Fruit fly (Drosophila melanogaster): ENCODE results near the gene mrt.

mrt gene

DNA sequence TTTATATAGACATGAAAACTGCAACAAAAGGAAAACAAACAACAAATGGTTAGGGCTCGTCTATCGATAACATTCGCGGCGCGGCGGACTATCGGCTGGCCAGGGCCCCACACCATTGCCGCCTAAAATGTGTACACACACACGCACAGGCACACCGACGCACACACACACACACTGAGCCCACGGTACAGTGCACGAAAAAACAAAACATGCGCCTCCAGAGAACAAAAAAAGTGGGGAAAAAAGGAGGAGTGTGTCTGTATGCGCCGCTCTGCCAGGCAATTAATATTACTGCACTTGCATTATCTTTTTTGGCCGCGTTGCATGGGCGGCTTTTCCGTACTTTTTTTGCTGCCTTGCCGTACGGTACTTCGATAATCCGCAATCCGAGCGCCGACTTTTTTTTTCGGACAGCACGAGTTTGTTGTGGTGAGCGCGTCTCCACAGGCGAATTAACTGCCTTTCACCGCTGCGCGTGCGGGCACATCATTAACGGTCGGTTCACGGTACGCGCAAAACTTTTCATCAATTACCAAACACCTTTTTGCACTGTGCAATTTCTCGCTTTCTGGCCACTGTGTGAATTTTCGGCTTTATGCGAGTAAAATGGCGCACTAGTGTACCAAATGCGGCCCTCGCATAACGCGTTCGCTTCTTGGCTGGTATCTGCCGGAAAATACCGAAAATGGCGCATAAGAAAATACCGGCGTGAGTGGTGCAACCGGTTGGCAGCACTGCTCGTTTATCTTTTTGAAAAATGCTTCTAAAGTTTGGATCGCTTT, 18.8 kb downstream of the mrt start, which contains the start of gene woc:
Gene woc, minus strand, starts transcription at position 622 of the 782 bp plus-strand sequence.
- peak; percentile 39 for TF ChIP-seq CG8159 (tag; optimal IDR thresholded peaks at IDR 0.05)
- TF ChIP-seq Pif1B (GFP tag; optimal IDR thresholded peaks at IDR 0.05), result peak; percentile 70
- TF ChIP-seq CG4496 (GFP tag; IDR thresholded peaks at IDR 0.05), result peak; percentile 81
- peak; percentile 37 for TF ChIP-seq Pif1A (GFP tag; optimal IDR thresholded peaks at IDR 0.05)
- TF ChIP-seq CG12605 (GFP tag; IDR thresholded peaks at IDR 0.05), result peak; percentile 68; the same call in 1 of the 2 replicates
- peak; percentile 82 for TF ChIP-seq CG32121 (GFP tag; IDR thresholded peaks at IDR 0.05)
- 0 out of 2 replicates have a peak, but pooled peaks have one; percentile 59 for TF ChIP-seq CG10348 (GFP tag; IDR thresholded peaks at IDR 0.05)
- TF ChIP-seq EcR (GFP tag; optimal IDR thresholded peaks at IDR 0.05), result peak; percentile 2
- peak; percentile 87 for TF ChIP-seq gl (tag; optimal IDR thresholded peaks at IDR 0.05)
- peak; percentile 81 for TF ChIP-seq Ets98B (GFP tag; IDR thresholded peaks at IDR 0.05)
- TF ChIP-seq CG15710 (tag; optimal IDR thresholded peaks at IDR 0.05), result peak; percentile 75
- TF ChIP-seq CG17806 (tag; optimal IDR thresholded peaks at IDR 0.05), result peak; percentile 57
- TF ChIP-seq CG8301 (tag; optimal IDR thresholded peaks at IDR 0.05), result peak; percentile 82
- TF ChIP-seq CG9948 (tag; optimal IDR thresholded peaks at IDR 0.05), result peak; percentile 75
- TF ChIP-seq CG34367 (tag; optimal IDR thresholded peaks at IDR 0.05), result peak; percentile 71
- no peak for TF ChIP-seq CG13204 (GFP tag; optimal IDR thresholded peaks at IDR 0.05)
- TF ChIP-seq CG14655 (GFP tag; optimal IDR thresholded peaks at IDR 0.05), result no peak
- TF ChIP-seq fd96Ca (GFP tag; IDR thresholded peaks at IDR 0.05), result peak; percentile 90
- TF ChIP-seq Snoo (tag; optimal IDR thresholded peaks at IDR 0.05), result peak; percentile 65
- TF ChIP-seq rn (GFP tag; IDR thresholded peaks at IDR 0.05), result peak; percentile 59
- no peak for TF ChIP-seq D1 (tag; optimal IDR thresholded peaks at IDR 0.05)

dm6 chr3R:27253921-27254376, 28.5 kb downstream of the mrt start:
- TF ChIP-seq CG8159 (tag; optimal IDR thresholded peaks at IDR 0.05) (no peak), CG17806 (tag; optimal IDR thresholded peaks at IDR 0.05) (no peak), EcR (GFP tag; optimal IDR thresholded peaks at IDR 0.05) (peak; percentile 24), Ets98B (GFP tag; IDR thresholded peaks at IDR 0.05) (no peak), CG9948 (tag; optimal IDR thresholded peaks at IDR 0.05) (no peak), gl (tag; optimal IDR thresholded peaks at IDR 0.05) (no peak), CG13204 (GFP tag; optimal IDR thresholded peaks at IDR 0.05) (no peak), CG34367 (tag; optimal IDR thresholded peaks at IDR 0.05) (peak; percentile 19), CG32121 (GFP tag; IDR thresholded peaks at IDR 0.05) (no peak), CG4496 (GFP tag; IDR thresholded peaks at IDR 0.05) (no peak)

DNA sequence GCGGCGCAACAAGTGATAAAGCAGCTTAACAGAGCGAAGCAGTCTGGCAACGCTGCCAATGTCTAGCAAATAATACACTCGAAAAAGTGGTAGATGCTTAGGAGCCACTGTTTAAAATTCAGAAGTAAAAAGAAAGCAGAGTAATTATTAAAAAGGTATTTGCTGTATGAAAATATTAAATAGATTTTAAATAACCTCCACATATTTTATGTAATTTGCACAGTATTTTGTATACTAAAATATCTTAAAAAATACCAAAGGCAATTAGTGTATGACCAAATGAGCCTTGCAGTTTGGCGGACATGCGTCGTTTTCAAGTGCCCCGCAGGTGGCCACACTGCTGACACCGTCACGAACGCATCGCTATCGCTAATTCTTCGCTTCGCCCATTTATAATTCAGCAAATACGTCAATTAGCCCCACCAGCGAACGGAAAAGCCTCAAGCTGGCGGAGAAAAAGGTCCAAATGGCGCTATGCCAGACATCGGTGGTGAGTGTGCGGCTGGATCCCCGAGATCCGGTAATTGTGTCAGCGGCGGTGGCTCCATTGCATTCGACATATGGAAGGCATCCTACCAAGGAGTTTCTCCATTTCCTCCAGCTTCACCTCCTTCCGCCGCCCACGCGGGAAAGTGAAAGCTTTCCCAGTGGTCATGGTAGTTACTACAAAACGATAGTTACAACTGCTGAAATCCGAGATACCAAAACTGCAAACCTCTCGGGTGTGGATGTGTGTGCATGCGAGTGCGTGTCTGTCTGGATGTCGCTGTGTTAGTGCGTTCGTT, 29.1 kb downstream of the mrt start, which contains the start of gene pll:
Gene pll, minus strand, starts transcription at position 47 of the 785 bp plus-strand sequence.
- peak; percentile 90 for TF ChIP-seq CG12605 (GFP tag; IDR thresholded peaks at IDR 0.05)
- peak; percentile 72 for TF ChIP-seq Snoo (tag; optimal IDR thresholded peaks at IDR 0.05)
- peak; percentile 75 for TF ChIP-seq CG15710 (tag; optimal IDR thresholded peaks at IDR 0.05)
- TF ChIP-seq gl (tag; optimal IDR thresholded peaks at IDR 0.05), result no peak
- no peak for TF ChIP-seq Pif1A (GFP tag; optimal IDR thresholded peaks at IDR 0.05)
- peak; percentile 76 for TF ChIP-seq CG17806 (tag; optimal IDR thresholded peaks at IDR 0.05)
- peak; percentile 88 for TF ChIP-seq Ets98B (GFP tag; IDR thresholded peaks at IDR 0.05)
- TF ChIP-seq CG34367 (tag; optimal IDR thresholded peaks at IDR 0.05), result peak; percentile 71
- TF ChIP-seq CG8301 (tag; optimal IDR thresholded peaks at IDR 0.05), result peak; percentile 64
- TF ChIP-seq CG13204 (GFP tag; optimal IDR thresholded peaks at IDR 0.05), result no peak
- peak; percentile 85 for TF ChIP-seq CG32121 (GFP tag; IDR thresholded peaks at IDR 0.05)
- TF ChIP-seq CG9948 (tag; optimal IDR thresholded peaks at IDR 0.05), result peak; percentile 64
- TF ChIP-seq CG8159 (tag; optimal IDR thresholded peaks at IDR 0.05), result peak; percentile 75
- peak; percentile 79 for TF ChIP-seq fd96Ca (GFP tag; IDR thresholded peaks at IDR 0.05)
- TF ChIP-seq CG4496 (GFP tag; IDR thresholded peaks at IDR 0.05), result peak; percentile 94
- peak; percentile 70; the same call in 1 of the 2 replicates for TF ChIP-seq rn (GFP tag; IDR thresholded peaks at IDR 0.05)
- no peak for TF ChIP-seq Pif1B (GFP tag; optimal IDR thresholded peaks at IDR 0.05)
- no peak for TF ChIP-seq CG14655 (GFP tag; optimal IDR thresholded peaks at IDR 0.05)
- TF ChIP-seq CG10348 (GFP tag; IDR thresholded peaks at IDR 0.05), result 0 out of 2 replicates have a peak, but pooled peaks have one; percentile 50
- TF ChIP-seq D1 (tag; optimal IDR thresholded peaks at IDR 0.05), result no peak
- TF ChIP-seq EcR (GFP tag; optimal IDR thresholded peaks at IDR 0.05), result peak; percentile 59

DNA sequence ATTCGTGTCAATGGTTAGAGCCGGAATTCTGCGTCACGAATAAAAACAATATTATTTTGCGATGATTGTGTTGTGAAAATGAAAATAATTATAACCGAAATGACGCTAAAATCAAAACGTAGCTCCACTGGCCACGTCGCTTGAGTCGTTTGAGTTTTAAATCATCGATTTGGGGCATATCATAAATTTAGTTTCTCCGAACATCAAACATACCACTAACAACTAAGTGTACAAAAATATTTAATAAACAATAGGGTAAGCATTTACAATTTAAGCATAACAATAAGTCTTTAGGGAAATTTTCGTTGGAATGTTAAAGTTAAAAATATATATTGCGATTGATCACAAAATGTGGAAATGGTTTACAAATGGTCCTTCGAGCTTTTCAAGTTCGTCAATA, 31.6 kb downstream of the mrt start, which contains the start of the genes TTLL6B and TfIIA-L:
Gene TTLL6B, minus strand, starts transcription at position 101 of the 400 bp plus-strand sequence.
Gene TfIIA-L, plus strand, starts transcription at position 206 of the 400 bp plus-strand sequence.
- TF ChIP-seq EcR (GFP tag; optimal IDR thresholded peaks at IDR 0.05) (no peak), CG8301 (tag; optimal IDR thresholded peaks at IDR 0.05) (no peak), rn (GFP tag; IDR thresholded peaks at IDR 0.05) (no peak), CG9948 (tag; optimal IDR thresholded peaks at IDR 0.05) (no peak), CG10348 (GFP tag; IDR thresholded peaks at IDR 0.05) (no peak), Pif1B (GFP tag; optimal IDR thresholded peaks at IDR 0.05) (no peak), CG8159 (tag; optimal IDR thresholded peaks at IDR 0.05) (no peak), CG14655 (GFP tag; optimal IDR thresholded peaks at IDR 0.05) (no peak), CG15710 (tag; optimal IDR thresholded peaks at IDR 0.05) (no peak), fd96Ca (GFP tag; IDR thresholded peaks at IDR 0.05) (no peak), CG13204 (GFP tag; optimal IDR thresholded peaks at IDR 0.05) (no peak)

dm6 chr3R:27247892-27248291, 34.6 kb downstream of the mrt start, which contains the start of gene CG5984:
CG5984 (minus strand) TSS chr3R:27247992.
- no peak for TF ChIP-seq Pif1B (GFP tag; optimal IDR thresholded peaks at IDR 0.05)
- no peak for TF ChIP-seq CG17806 (tag; optimal IDR thresholded peaks at IDR 0.05)
- no peak for TF ChIP-seq EcR (GFP tag; optimal IDR thresholded peaks at IDR 0.05)
- TF ChIP-seq CG8159 (tag; optimal IDR thresholded peaks at IDR 0.05), result no peak
- TF ChIP-seq CG13204 (GFP tag; optimal IDR thresholded peaks at IDR 0.05), result no peak
- TF ChIP-seq gl (tag; optimal IDR thresholded peaks at IDR 0.05), result no peak
- no peak for TF ChIP-seq CG15710 (tag; optimal IDR thresholded peaks at IDR 0.05)
- TF ChIP-seq CG12605 (GFP tag; IDR thresholded peaks at IDR 0.05), result no peak
- TF ChIP-seq Snoo (tag; optimal IDR thresholded peaks at IDR 0.05), result no peak
- TF ChIP-seq Ets98B (GFP tag; IDR thresholded peaks at IDR 0.05), result no peak
- TF ChIP-seq CG34367 (tag; optimal IDR thresholded peaks at IDR 0.05), result no peak
- no peak for TF ChIP-seq rn (GFP tag; IDR thresholded peaks at IDR 0.05)
- no peak for TF ChIP-seq CG4496 (GFP tag; IDR thresholded peaks at IDR 0.05)
- no peak for TF ChIP-seq Pif1A (GFP tag; optimal IDR thresholded peaks at IDR 0.05)

Data from whole organism, pupa.